Worm (Caenorhabditis elegans): ENCODE measurements around the gene R03H10.7.

DNA sequence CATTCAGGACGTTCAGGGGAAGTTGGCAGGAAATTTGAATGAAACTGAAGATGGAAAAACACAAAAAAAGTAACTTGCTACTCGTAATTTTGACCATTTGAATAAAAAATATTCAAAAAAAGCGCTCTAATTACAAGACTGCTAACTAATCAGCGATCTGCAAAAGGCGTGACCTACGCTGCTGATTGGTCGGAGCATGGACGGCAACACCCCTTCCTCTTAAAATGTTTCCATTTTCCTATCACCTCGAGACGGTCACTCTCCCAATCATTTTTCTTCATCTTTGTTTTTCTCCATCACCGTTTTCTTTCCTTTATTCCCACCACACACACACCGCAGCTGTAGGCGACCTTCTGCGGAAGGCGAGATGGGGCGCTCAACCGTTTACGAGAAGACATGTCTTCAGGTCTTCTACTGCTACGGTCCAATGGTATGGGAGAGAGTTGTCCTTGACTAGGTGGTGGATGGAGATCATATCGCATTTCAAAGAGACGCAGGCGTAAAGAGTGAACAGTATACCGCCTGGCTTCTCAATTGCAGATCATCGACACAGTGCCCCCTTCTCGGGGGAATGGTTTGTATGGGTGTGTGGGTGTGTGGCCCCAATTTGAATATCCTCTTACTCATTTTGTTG, 27.1 kb downstream of the R03H10.7 start:
- no peak for TF ChIP-seq dao-5 (tag; optimal IDR thresholded peaks at IDR 0.05)
- no peak for TF ChIP-seq him-1 (tag; optimal IDR thresholded peaks at IDR 0.05)
- no peak for TF ChIP-seq W03F9.2 (tag; optimal IDR thresholded peaks at IDR 0.05)

Measured in whole organism, L4/young adult.